Fruit fly (Drosophila melanogaster) whole organism, prepupa: ENCODE data around the gene CG33689.

Source experiments
- CG10631 ChIP-seq: fragments of 200-800 bp; sonication (Bioruptor generic); optimal IDR thresholded peaks from 2 replicates; lab custom pipeline; 2016; ENCODE audit warnings: missing biosample characterization, missing genetic modification characterization
- CG10669 ChIP-seq: fragments of 200-800 bp; sonication (Bioruptor generic); optimal IDR thresholded peaks from 3 replicates; lab custom pipeline; 2018; ENCODE audit warnings: missing biosample characterization, mild to moderate bottlenecking, missing genetic modification characterization, moderate library complexity
- CG11902 ChIP-seq: fragments of 200-800 bp; sonication (Bioruptor generic); optimal IDR thresholded peaks from 3 replicates; lab custom pipeline; 2016; ENCODE audit warnings: missing biosample characterization, missing genetic modification characterization
- CG15336 ChIP-seq: fragments of 200-800 bp; sonication (Bioruptor generic); IDR thresholded peaks from 2 replicates; pipeline ENCODE4 v1.3.6; 2022; ENCODE audit warnings: missing biosample characterization, missing genetic modification characterization
- CG16779 ChIP-seq: fragments of 200-800 bp; sonication (Bioruptor generic); optimal IDR thresholded peaks from 3 replicates; lab custom pipeline; 2017; ENCODE audit warnings: missing biosample characterization, mild to moderate bottlenecking, missing genetic modification characterization
- CG3032 ChIP-seq: fragments of 200-800 bp; optimal IDR thresholded peaks from 2 replicates; lab custom pipeline; 2019; ENCODE audit warnings: missing biosample characterization, mild to moderate bottlenecking, missing genetic modification characterization, moderate library complexity
- CG3919 ChIP-seq: fragments of 200-800 bp; sonication (Bioruptor generic); optimal IDR thresholded peaks from 3 replicates; lab custom pipeline; 2016; ENCODE audit warnings: missing biosample characterization, missing genetic modification characterization
- CG4318 ChIP-seq: fragments of 200-800 bp; sonication (Bioruptor generic); optimal IDR thresholded peaks from 3 replicates; lab custom pipeline; 2017; ENCODE audit warnings: missing biosample characterization, mild to moderate bottlenecking, missing genetic modification characterization
- CG6163 ChIP-seq: fragments of 200-800 bp; sonication (Bioruptor generic); IDR thresholded peaks from 3 replicates; pipeline ENCODE4 v1.3.6; 2022; ENCODE audit warnings: missing biosample characterization, missing genetic modification characterization
- CG6792 ChIP-seq: fragments of 200-800 bp; sonication (Bioruptor generic); optimal IDR thresholded peaks from 3 replicates; lab custom pipeline; 2016; ENCODE audit warnings: missing biosample characterization, missing genetic modification characterization
- CG6808 ChIP-seq: fragments of 200-800 bp; sonication (Bioruptor generic); optimal IDR thresholded peaks from 3 replicates; lab custom pipeline; 2017; ENCODE audit warnings: missing biosample characterization, missing genetic modification characterization, mild to moderate bottlenecking, moderate library complexity, missing genetic modification reagents
- CG6854 ChIP-seq: fragments of 200-800 bp; sonication (Bioruptor generic); optimal IDR thresholded peaks from 2 replicates; lab custom pipeline; 2017; ENCODE audit warnings: missing biosample characterization, mild to moderate bottlenecking, missing genetic modification characterization
- CG7368 ChIP-seq: fragments of 200-800 bp; sonication (Bioruptor generic); optimal IDR thresholded peaks from 3 replicates; lab custom pipeline; 2016; ENCODE audit warnings: missing biosample characterization, missing genetic modification characterization
- CG8119 ChIP-seq: fragments of 200-800 bp; sonication (Bioruptor generic); IDR thresholded peaks from 3 replicates; pipeline ENCODE4 v1.3.6; 2022; ENCODE audit warnings: missing biosample characterization, missing genetic modification characterization
- CG8319 ChIP-seq: fragments of 200-800 bp; sonication (Bioruptor generic); optimal IDR thresholded peaks from 3 replicates; lab custom pipeline; 2016; ENCODE audit warnings: missing biosample characterization, missing genetic modification characterization
- CG8632 ChIP-seq: fragments of 200-800 bp; sonication (Bioruptor generic); optimal IDR thresholded peaks from 3 replicates; lab custom pipeline; 2016; ENCODE audit warnings: missing biosample characterization, missing genetic modification characterization
- CG9139 ChIP-seq: fragments of 200-800 bp; sonication (Bioruptor generic); optimal IDR thresholded peaks from 3 replicates; lab custom pipeline; 2017; ENCODE audit warnings: missing biosample characterization, mild to moderate bottlenecking, missing genetic modification characterization
- Eip75B ChIP-seq: fragments of 200-800 bp; sonication (Bioruptor generic); optimal IDR thresholded peaks from 3 replicates; lab custom pipeline; 2016; ENCODE audit warnings: missing biosample characterization, missing genetic modification characterization
- Eip78C ChIP-seq: fragments of 200-800 bp; sonication (Bioruptor generic); peaks from one replicate; lab custom pipeline; 2016; ENCODE audit warnings: missing biosample characterization, missing genetic modification characterization
- Eip93F ChIP-seq: fragments of 200-800 bp; sonication (Bioruptor generic); optimal IDR thresholded peaks from 2 replicates; lab custom pipeline; 2016; ENCODE audit warnings: missing biosample characterization, mild to moderate bottlenecking, missing genetic modification characterization
- Ets21C ChIP-seq: fragments of 200-800 bp; sonication (Bioruptor generic); optimal IDR thresholded peaks from 3 replicates; lab custom pipeline; 2016; ENCODE audit warnings: missing biosample characterization, missing genetic modification characterization
- Hr38 ChIP-seq: sonication (Bioruptor generic); optimal IDR thresholded peaks from 2 replicates; lab custom pipeline; 2016; ENCODE audit warnings: missing biosample characterization, missing genetic modification characterization
- Hr39 ChIP-seq: fragments of 200-800 bp; sonication (Bioruptor generic); optimal IDR thresholded peaks from 2 replicates; lab custom pipeline; 2016; ENCODE audit warnings: missing biosample characterization, missing genetic modification characterization
- Hr4 ChIP-seq: fragments of 200-800 bp; sonication (Bioruptor generic); optimal IDR thresholded peaks from 3 replicates; lab custom pipeline; 2016; ENCODE audit warnings: missing biosample characterization, missing genetic modification characterization
- Lpt ChIP-seq: fragments of 200-800 bp; sonication (Bioruptor generic); optimal IDR thresholded peaks from 3 replicates; lab custom pipeline; 2016; ENCODE audit warnings: missing biosample characterization, missing genetic modification characterization
- Met ChIP-seq: fragments of 200-800 bp; sonication (Bioruptor generic); optimal IDR thresholded peaks from 3 replicates; lab custom pipeline; 2016; ENCODE audit warnings: missing biosample characterization, missing genetic modification characterization
- OdsH ChIP-seq: fragments of 200-800 bp; sonication (Bioruptor generic); optimal IDR thresholded peaks from 3 replicates; lab custom pipeline; 2016; ENCODE audit warnings: missing biosample characterization, missing genetic modification characterization
- Smox ChIP-seq: fragments of 200-800 bp; sonication (Bioruptor generic); optimal IDR thresholded peaks from 3 replicates; lab custom pipeline; 2016; ENCODE audit warnings: missing biosample characterization, missing genetic modification characterization
- Sox102F ChIP-seq: fragments of 200-800 bp; sonication (Bioruptor generic); optimal IDR thresholded peaks from 2 replicates; lab custom pipeline; 2016; ENCODE audit warnings: missing biosample characterization, mild to moderate bottlenecking, missing genetic modification characterization
- Sox15 ChIP-seq: fragments of 200-800 bp; sonication (Bioruptor generic); optimal IDR thresholded peaks from 3 replicates; lab custom pipeline; 2016; ENCODE audit warnings: missing biosample characterization, missing genetic modification characterization
- achi ChIP-seq: fragments of 200-800 bp; sonication (Bioruptor generic); optimal IDR thresholded peaks from 3 replicates; lab custom pipeline; 2016; ENCODE audit warnings: missing biosample characterization, missing genetic modification characterization
- acj6 ChIP-seq: fragments of 200-800 bp; sonication (Bioruptor generic); optimal IDR thresholded peaks from 3 replicates; lab custom pipeline; 2016; ENCODE audit warnings: missing biosample characterization, missing genetic modification characterization
- dac ChIP-seq: fragments of 200-800 bp; sonication (Bioruptor generic); optimal IDR thresholded peaks from 2 replicates; lab custom pipeline; 2017; ENCODE audit warnings: missing biosample characterization, mild to moderate bottlenecking, missing genetic modification characterization
- dsx ChIP-seq: fragments of 200-800 bp; optimal IDR thresholded peaks from 3 replicates; lab custom pipeline; 2019; ENCODE audit warnings: missing biosample characterization, mild to moderate bottlenecking, missing genetic modification characterization, moderate library complexity; ENCODE audit not compliant: poor library complexity, severe bottlenecking
- eg ChIP-seq: fragments of 200-800 bp; sonication (Bioruptor generic); IDR thresholded peaks from 3 replicates; pipeline ENCODE4 v1.3.6; 2022; ENCODE audit warnings: missing biosample characterization, missing genetic modification characterization
- fd59A ChIP-seq: fragments of 200-800 bp; sonication (Bioruptor generic); optimal IDR thresholded peaks from 2 replicates; lab custom pipeline; 2017; ENCODE audit warnings: missing biosample characterization, mild to moderate bottlenecking, missing genetic modification characterization, missing genetic modification reagents
- fd85E ChIP-seq: fragments of 200-800 bp; sonication (Bioruptor generic); optimal IDR thresholded peaks from 3 replicates; lab custom pipeline; 2016; ENCODE audit warnings: missing biosample characterization, missing genetic modification characterization
- fkh ChIP-seq: fragments of 200-800 bp; sonication (Bioruptor generic); optimal IDR thresholded peaks from 3 replicates; lab custom pipeline; 2017; ENCODE audit warnings: missing biosample characterization, mild to moderate bottlenecking, missing genetic modification characterization, moderate library complexity
- lz ChIP-seq: fragments of 200-800 bp; sonication (Bioruptor generic); optimal IDR thresholded peaks from 3 replicates; lab custom pipeline; 2016; ENCODE audit warnings: missing biosample characterization, missing genetic modification characterization
- pdm3 ChIP-seq: fragments of 200-800 bp; sonication (Bioruptor generic); optimal IDR thresholded peaks from 3 replicates; lab custom pipeline; 2016; ENCODE audit warnings: missing biosample characterization, missing genetic modification characterization
- salr ChIP-seq, 2 experiments: fragments of 200-800 bp; sonication (Bioruptor generic); optimal IDR thresholded peaks; 3 replicates each; lab custom pipeline; 2016 to 2018; ENCODE audit warnings: missing biosample characterization in 2 of 2, missing genetic modification characterization in 2 of 2, mild to moderate bottlenecking in 1 of 2
- svp ChIP-seq: fragments of 200-800 bp; sonication (Bioruptor generic); peaks from one replicate; lab custom pipeline; 2016; ENCODE audit warnings: missing biosample characterization, missing genetic modification characterization
- vri ChIP-seq: fragments of 200-800 bp; sonication (Bioruptor generic); optimal IDR thresholded peaks from 3 replicates; lab custom pipeline; 2016; ENCODE audit warnings: missing biosample characterization, mild to moderate bottlenecking, missing genetic modification characterization

CG33689 gene

DNA sequence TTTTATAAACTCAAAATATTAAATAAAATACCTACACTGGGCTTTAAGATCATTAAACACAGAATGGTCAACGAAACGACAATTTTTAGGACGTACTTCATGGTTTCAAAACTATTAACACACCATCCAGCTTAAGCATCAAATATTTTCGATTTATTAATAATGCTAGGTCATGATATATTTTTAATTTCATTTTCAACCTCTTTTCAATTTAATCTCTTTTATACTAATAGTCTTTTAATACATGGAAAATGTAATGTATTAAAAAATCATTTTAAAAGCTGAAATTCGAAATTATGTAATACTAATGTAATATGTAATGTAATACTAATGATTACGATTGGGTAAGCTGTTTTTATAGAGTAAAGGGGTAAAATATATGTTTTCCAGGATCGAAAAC, 30.0 kb upstream of the CG33689 start, which contains the start of gene CG33796:
Gene CG33796, minus strand, starts transcription at position 101 of the 400 bp plus-strand sequence.
- no peak for TF ChIP-seq lz (GFP tag; lab: Kevin White, UChicago)
- TF ChIP-seq CG15336 (GFP tag; lab: Robert Waterston, UW): no peak
- no peak for TF ChIP-seq eg (GFP tag; lab: Robert Waterston, UW)
- TF ChIP-seq vri (GFP tag; lab: Kevin White, UChicago): no peak
- no peak for TF ChIP-seq Lpt (GFP tag; lab: Kevin White, UChicago)
- TF ChIP-seq Sox15 (GFP tag; lab: Kevin White, UChicago): no peak
- TF ChIP-seq svp (GFP tag; lab: Kevin White, UChicago): no peak
- TF ChIP-seq CG4318: no peak
- no peak for TF ChIP-seq Hr4 (GFP tag; lab: Kevin White, UChicago)
- no peak for TF ChIP-seq CG11902 (GFP tag; lab: Kevin White, UChicago)
- TF ChIP-seq dac (GFP tag; lab: Kevin White, UChicago): no peak
- TF ChIP-seq CG8632 (GFP tag; lab: Kevin White, UChicago): no peak
- TF ChIP-seq CG9139 (GFP tag; lab: Kevin White, UChicago): no peak
- TF ChIP-seq Hr38 (GFP tag; lab: Kevin White, UChicago): no peak
- no peak for TF ChIP-seq CG3919 (GFP tag; lab: Kevin White, UChicago)
- no peak for TF ChIP-seq Met
- TF ChIP-seq OdsH (GFP tag; lab: Kevin White, UChicago): no peak
- TF ChIP-seq CG8319 (GFP tag; lab: Kevin White, UChicago): no peak
- TF ChIP-seq CG10669 (GFP tag; lab: Kevin White, UChicago): no peak
- TF ChIP-seq, all 60 proteins: peak for 0

DNA sequence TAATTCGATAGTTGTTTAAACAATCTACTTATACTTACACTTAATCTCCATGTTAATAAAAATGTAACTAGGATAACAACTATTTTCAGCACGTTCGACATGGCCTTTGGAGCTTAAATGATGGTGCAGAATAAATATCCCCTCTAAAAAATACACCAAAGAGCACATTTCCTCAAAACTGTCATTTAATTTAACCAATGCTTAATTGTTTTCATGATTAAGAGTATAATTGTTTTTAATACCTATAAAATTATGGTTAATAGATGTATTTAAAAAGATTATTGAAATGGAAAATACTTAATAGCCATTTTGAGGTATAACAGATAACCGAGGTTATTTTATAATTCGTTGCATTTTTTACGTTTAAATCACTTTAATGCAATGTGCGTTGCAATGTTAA, 28.7 kb upstream of the CG33689 start, which contains the start of gene CG33795:
Gene CG33795, minus strand, starts transcription at position 101 of the 400 bp plus-strand sequence.
- TF ChIP-seq CG6792 (no peak), CG8119 (no peak), CG9139 (GFP tag; lab: Kevin White, UChicago) (no peak), CG6163 (GFP tag; lab: Robert Waterston, UW) (no peak), fd85E (GFP tag; lab: Kevin White, UChicago) (no peak)

DNA sequence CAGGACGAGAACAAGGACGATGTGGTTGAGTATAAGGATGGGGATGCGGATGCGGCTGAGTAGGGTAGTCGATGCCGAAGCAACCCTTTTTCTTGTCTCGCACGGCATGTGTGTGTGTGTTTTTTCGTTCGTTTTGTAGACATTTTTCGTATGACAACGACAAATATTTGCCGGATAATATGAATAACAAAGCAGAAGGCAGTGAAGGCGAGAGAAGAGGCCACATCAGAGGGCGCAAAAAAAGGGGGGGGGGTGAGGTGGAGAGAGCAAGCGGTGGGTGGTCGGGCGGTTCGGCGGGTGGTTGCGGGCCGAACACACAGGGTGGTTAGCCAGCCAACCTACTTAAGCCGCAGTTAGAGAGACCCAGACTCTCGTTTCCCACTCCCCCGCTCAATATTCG, 27.6 kb upstream of the CG33689 start:
- TF ChIP-seq fkh (peak; percentile 18), Ets21C (GFP tag; lab: Kevin White, UChicago) (no peak)

DNA sequence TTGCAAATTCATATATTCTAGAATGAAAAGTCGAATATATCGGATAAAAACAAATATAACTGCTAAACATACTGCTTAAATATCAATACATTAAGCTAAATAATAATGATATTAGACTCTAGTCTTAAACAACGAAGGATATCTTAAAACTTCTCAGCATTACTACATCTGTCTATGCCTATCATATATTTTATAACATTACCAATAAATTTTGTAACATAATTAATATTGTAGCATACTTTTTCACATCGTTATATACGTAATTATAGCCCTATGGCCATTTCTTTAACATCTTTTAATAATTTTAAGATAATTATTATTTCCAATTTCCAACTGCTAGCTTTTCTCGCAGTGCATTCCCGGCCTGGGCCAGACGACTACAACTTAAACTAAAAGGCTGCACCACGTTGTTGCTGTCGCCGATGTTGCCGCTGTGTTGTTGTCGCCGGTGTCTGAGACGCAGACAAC, 27.2 kb upstream of the CG33689 start:
- TF ChIP-seq fd85E (GFP tag; lab: Kevin White, UChicago) (no peak), eg (GFP tag; lab: Robert Waterston, UW) (no peak), pdm3 (peak; percentile 66), CG8119 (peak; percentile 59), Eip75B (GFP tag; lab: Kevin White, UChicago) (peak; percentile 59), CG15336 (GFP tag; lab: Robert Waterston, UW) (0 out of 2 replicates have a peak, but pooled peaks have one; percentile 28), CG10631 (GFP tag; lab: Kevin White, UChicago) (peak; percentile 83), fkh (no peak), dsx (GFP tag; lab: Kevin White, UChicago) (peak; percentile 71), acj6 (GFP tag; lab: Kevin White, UChicago) (peak; percentile 75), CG6854 (GFP tag; lab: Kevin White, UChicago) (no peak), salr (GFP tag; optimal IDR thresholded peaks at IDR 0.05; lab: Kevin White, UChicago) (peak in 1 of 2 experiments; percentile 74), achi (GFP tag; lab: Kevin White, UChicago) (peak; percentile 73), Lpt (GFP tag; lab: Kevin White, UChicago) (no peak), CG3919 (GFP tag; lab: Kevin White, UChicago) (peak; percentile 69), Sox15 (GFP tag; lab: Kevin White, UChicago) (peak; percentile 66), CG16779 (peak; percentile 57), Hr39 (GFP tag; lab: Kevin White, UChicago) (peak; percentile 22), CG10669 (GFP tag; lab: Kevin White, UChicago) (peak; percentile 69), CG9139 (GFP tag; lab: Kevin White, UChicago) (peak; percentile 71), fd59A (peak; percentile 76), Hr4 (GFP tag; lab: Kevin White, UChicago) (peak; percentile 45), CG8632 (GFP tag; lab: Kevin White, UChicago) (peak; percentile 77), Eip78C (GFP tag; lab: Kevin White, UChicago) (peak; percentile 96), Sox102F (GFP tag; lab: Kevin White, UChicago) (peak; percentile 61), CG6808 (GFP tag; lab: Kevin White, UChicago) (peak; percentile 84), CG3032 (tag; lab: Kevin White, UChicago) (peak; percentile 81), vri (GFP tag; lab: Kevin White, UChicago) (peak; percentile 40), Smox (GFP tag; lab: Kevin White, UChicago) (peak; percentile 66), Eip93F (GFP tag; lab: Kevin White, UChicago) (no peak), CG4318 (peak; percentile 49), svp (GFP tag; lab: Kevin White, UChicago) (peak; percentile 80), CG6792 (peak; percentile 65), CG7368 (GFP tag; lab: Kevin White, UChicago) (peak; percentile 4)
